Fruit fly (Drosophila melanogaster) whole organism: ENCODE measurements around the gene Ir25a.

Experiments
- CG8478 ChIP-seq: fragments of >200 bp; optimal IDR thresholded peaks from 2 replicates; lab custom pipeline; 2018; ENCODE audit warnings: inconsistent platforms
- Dll ChIP-seq: fragments of >200 bp; optimal IDR thresholded peaks from 2 replicates; lab custom pipeline; 2017
- EcR ChIP-seq, 2 experiments: fragments of >200 bp; optimal IDR thresholded peaks; 2 replicates each; lab custom pipeline; 2017; ENCODE audit warnings: missing biosample characterization in 2 of 2, missing genetic modification characterization in 2 of 2, missing genetic modification reagents in 2 of 2
- pan ChIP-seq: fragments of >200 bp; optimal IDR thresholded peaks from 2 replicates; lab custom pipeline; 2017
- psq ChIP-seq: fragments of >200 bp; optimal IDR thresholded peaks from 2 replicates; lab custom pipeline; 2017
- usp ChIP-seq: fragments of >200 bp; optimal IDR thresholded peaks from 2 replicates; lab custom pipeline; 2017; ENCODE audit warnings: missing biosample characterization, missing genetic modification characterization, mixed read lengths

Gene Ir25a

dm6 chr2L:4800033-4800432, 35.1 kb downstream of the Ir25a start:
- no peak for TF ChIP-seq Dll (lab: Kevin White, UChicago)
- no peak for TF ChIP-seq EcR (GFP tag; optimal IDR thresholded peaks at IDR 0.05; lab: Kevin White, UChicago)
- TF ChIP-seq usp (GFP tag; lab: Kevin White, UChicago): no peak
- TF ChIP-seq CG8478 (lab: Kevin White, UChicago): no peak
- no peak for TF ChIP-seq pan (lab: Kevin White, UChicago)
- TF ChIP-seq psq (lab: Kevin White, UChicago): no peak

- TF ChIP-seq CG8478 (lab: Kevin White, UChicago) (no peak), EcR (GFP tag; optimal IDR thresholded peaks at IDR 0.05; lab: Kevin White, UChicago) (no peak), psq (lab: Kevin White, UChicago) (no peak), usp (GFP tag; lab: Kevin White, UChicago) (no peak), Dll (lab: Kevin White, UChicago) (no peak), pan (lab: Kevin White, UChicago) (no peak)
These were observed 36.2 kb downstream of the Ir25a start for dm6 chr2L:4798894-4799293.

dm6 chr2L:4797643-4798042, 37.5 kb downstream of the Ir25a start:
- no peak for TF ChIP-seq Dll (lab: Kevin White, UChicago)
- TF ChIP-seq pan (lab: Kevin White, UChicago): no peak
- no peak for TF ChIP-seq CG8478 (lab: Kevin White, UChicago)
- no peak for TF ChIP-seq usp (GFP tag; lab: Kevin White, UChicago)
- no peak for TF ChIP-seq EcR (GFP tag; optimal IDR thresholded peaks at IDR 0.05; lab: Kevin White, UChicago)
- TF ChIP-seq psq (lab: Kevin White, UChicago): no peak

dm6 chr2L:4794524-4794804, 40.6 kb downstream of the Ir25a start, which contains the start of gene CG3294:
CG3294 (plus strand) TSS chr2L:4794549.
- no peak for TF ChIP-seq EcR (GFP tag; optimal IDR thresholded peaks at IDR 0.05; lab: Kevin White, UChicago)
- no peak for TF ChIP-seq usp (GFP tag; lab: Kevin White, UChicago)
- TF ChIP-seq Dll (lab: Kevin White, UChicago): no peak
- no peak for TF ChIP-seq CG8478 (lab: Kevin White, UChicago)
- no peak for TF ChIP-seq pan (lab: Kevin White, UChicago)
- TF ChIP-seq psq (lab: Kevin White, UChicago): no peak

dm6 chr2L:4793780-4794523, 41.1 kb downstream of the Ir25a start, which contains the start of gene fipi:
fipi (minus strand) TSS chr2L:4794044.
- TF ChIP-seq pan (lab: Kevin White, UChicago) (no peak), CG8478 (lab: Kevin White, UChicago) (no peak), usp (GFP tag; lab: Kevin White, UChicago) (no peak), EcR (GFP tag; optimal IDR thresholded peaks at IDR 0.05; lab: Kevin White, UChicago) (no peak), Dll (lab: Kevin White, UChicago) (no peak), psq (lab: Kevin White, UChicago) (no peak)
